Worm (Caenorhabditis elegans): ENCODE results near the gene clec-205.
A peak's percentile ranks its signal among the peaks of the same experiment; 100 is the strongest.

The clec-205 gene

DNA sequence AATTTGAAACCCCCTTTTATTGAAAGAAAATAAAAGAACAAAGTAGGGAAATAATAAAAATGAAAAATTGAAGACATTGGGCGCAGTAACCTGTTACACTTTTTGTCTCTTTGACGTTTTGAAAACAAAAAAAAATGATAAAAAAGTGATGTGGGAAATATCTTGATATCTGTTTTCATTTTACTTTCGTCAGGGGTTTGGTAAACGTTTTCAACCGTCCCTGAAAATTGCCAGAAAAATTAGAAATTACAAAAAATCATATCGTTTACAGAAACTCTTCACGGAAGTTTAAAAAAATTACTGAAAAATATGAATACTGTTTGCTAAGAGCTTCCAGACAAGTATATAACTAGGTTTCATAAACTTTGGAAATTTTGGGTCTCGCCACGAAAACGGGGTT is 18.4 kb downstream of the clec-205 start, which contains the start of gene F36H9.4:
Gene F36H9.4, minus strand, starts transcription at position 101 of the 400 bp plus-strand sequence.
- no peak for TF ChIP-seq nhr-41 (GFP tag; IDR thresholded peaks at IDR 0.05)
- TF ChIP-seq saeg-2 (GFP tag; IDR thresholded peaks at IDR 0.05) = no peak
- TF ChIP-seq skn-1 (tag; optimal IDR thresholded peaks at IDR 0.05) = no peak
- no peak for TF ChIP-seq mdl-1 (tag; optimal IDR thresholded peaks at IDR 0.05)
- TF ChIP-seq Y5F2A.4 (GFP tag; optimal IDR thresholded peaks at IDR 0.05) = no peak
- TF ChIP-seq aly-2 (tag; optimal IDR thresholded peaks at IDR 0.05) = no peak
- TF ChIP-seq T26A8.4 (GFP tag; IDR thresholded peaks at IDR 0.05) = no peak
- no peak for TF ChIP-seq ceh-82 (tag; optimal IDR thresholded peaks at IDR 0.05)
- no peak for TF ChIP-seq nhr-25 (tag; optimal IDR thresholded peaks at IDR 0.05; ENCODE audit: borderline replicate concordance, insufficient read depth)
- no peak for TF ChIP-seq mdt-29 (GFP tag; IDR thresholded peaks at IDR 0.05)
- no peak for TF ChIP-seq duxl-1 (tag; optimal IDR thresholded peaks at IDR 0.05; ENCODE audit: poor library complexity)
- no peak for TF ChIP-seq gei-8 (GFP tag; optimal IDR thresholded peaks at IDR 0.05)
- no peak for TF ChIP-seq ama-1 (optimal IDR thresholded peaks at IDR 0.05)
- TF ChIP-seq ctbp-1 (GFP tag; IDR thresholded peaks at IDR 0.05) = no peak
- no peak for TF ChIP-seq mxl-2 (GFP tag; conservative IDR thresholded peaks at IDR 0.05)
- no peak for TF ChIP-seq zfp-2 (tag; optimal IDR thresholded peaks at IDR 0.05)
- TF ChIP-seq pqm-1 (tag; optimal IDR thresholded peaks at IDR 0.05) = no peak
- TF ChIP-seq nhr-102 (tag; optimal IDR thresholded peaks at IDR 0.05) = no peak
- TF ChIP-seq dmd-6 (GFP tag; IDR thresholded peaks at IDR 0.05) = no peak
- TF ChIP-seq pha-4 (GFP tag; IDR thresholded peaks at IDR 0.05) = no peak
- no peak for TF ChIP-seq pha-4 (tag; optimal IDR thresholded peaks at IDR 0.05)

DNA sequence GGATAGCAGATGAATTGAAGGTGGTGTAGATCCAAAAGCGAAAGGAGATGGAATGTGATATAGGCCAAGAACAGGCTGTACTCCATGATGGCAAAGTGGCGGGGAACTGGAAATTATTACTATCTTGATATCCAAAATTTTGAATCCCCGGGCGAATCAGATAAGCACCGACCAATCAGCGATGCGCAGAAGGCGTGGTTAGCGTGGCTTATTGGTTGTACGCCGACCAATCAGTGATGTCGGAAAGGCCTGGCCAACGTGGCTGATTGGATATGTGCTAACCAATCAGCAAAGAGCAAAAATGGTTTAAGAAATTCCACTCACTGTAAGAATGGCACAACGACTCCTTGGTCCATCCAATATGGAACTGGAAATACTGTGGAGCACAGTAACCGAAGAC is 19.3 kb downstream of the clec-205 start:
- no peak for TF ChIP-seq hlh-30 (tag; optimal IDR thresholded peaks at IDR 0.05; ENCODE audit: insufficient read depth)
- peak in 1 of 2 experiments; percentile 71 for TF ChIP-seq unc-62 (GFP tag; optimal IDR thresholded peaks at IDR 0.05 in 1 of 2)
- TF ChIP-seq unc-62 (tag; optimal IDR thresholded peaks at IDR 0.05) = no peak

DNA sequence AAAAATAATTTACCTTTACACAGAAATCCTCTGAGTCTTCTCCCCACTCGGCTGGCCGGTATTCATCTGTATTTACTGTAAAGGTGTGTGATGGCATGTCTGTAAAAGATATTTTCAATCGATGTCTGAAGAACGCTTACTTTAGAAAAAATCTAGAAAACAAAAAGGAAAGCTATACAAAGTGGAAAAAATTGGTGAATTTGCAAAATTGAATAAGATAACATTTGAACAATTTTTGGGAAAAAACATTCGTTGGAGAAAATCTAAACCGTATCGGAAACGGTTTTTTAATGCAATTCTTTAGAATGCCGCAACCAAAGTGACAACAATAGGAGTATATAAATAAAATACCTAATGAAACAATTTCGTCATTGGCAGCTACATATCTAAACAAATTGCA is 21.2 kb downstream of the clec-205 start, which contains the start of gene F36H9.5:
Gene F36H9.5, minus strand, starts transcription at position 101 of the 400 bp plus-strand sequence.
- TF ChIP-seq hif-1 (tag; optimal IDR thresholded peaks at IDR 0.05) (no peak), lim-7 (GFP tag; IDR thresholded peaks at IDR 0.05) (no peak), ZK546.5 (tag; optimal IDR thresholded peaks at IDR 0.05) (no peak), mxl-2 (GFP tag; conservative IDR thresholded peaks at IDR 0.05) (no peak), dmd-6 (GFP tag; IDR thresholded peaks at IDR 0.05) (no peak), dmd-9 (GFP tag; IDR thresholded peaks at IDR 0.05) (no peak), ceh-62 (tag; optimal IDR thresholded peaks at IDR 0.05) (no peak), hmg-1.1 (GFP tag; IDR thresholded peaks at IDR 0.05) (no peak), nhr-28 (tag; optimal IDR thresholded peaks at IDR 0.05) (no peak), daf-8 (GFP tag; IDR thresholded peaks at IDR 0.05) (no peak), nhr-77 (tag; optimal IDR thresholded peaks at IDR 0.05) (no peak), nhr-76 (tag; optimal IDR thresholded peaks at IDR 0.05) (no peak), gei-8 (GFP tag; optimal IDR thresholded peaks at IDR 0.05) (no peak), mdt-29 (GFP tag; IDR thresholded peaks at IDR 0.05) (no peak), T26A8.4 (GFP tag; IDR thresholded peaks at IDR 0.05) (no peak)

DNA sequence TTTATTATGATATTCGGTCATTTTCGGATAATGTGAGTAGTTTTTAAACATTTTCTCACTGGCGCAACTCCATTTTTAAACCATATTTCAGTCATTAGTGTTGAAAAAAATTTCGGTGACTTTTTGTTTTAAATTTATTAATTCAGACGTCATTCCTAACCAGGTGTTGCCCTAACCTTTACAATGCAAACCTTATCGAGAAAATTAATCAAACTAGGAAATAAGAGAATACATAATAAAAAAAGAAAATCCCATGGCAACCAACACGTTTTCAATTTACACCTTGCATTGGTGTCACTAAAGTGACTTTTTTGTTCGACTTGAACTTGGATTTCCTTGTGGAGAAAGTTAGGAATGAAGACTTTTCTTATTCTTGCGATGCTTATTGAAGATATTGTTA is 27.5 kb downstream of the clec-205 start, which contains the start of gene F36H9.2:
Gene F36H9.2, plus strand, starts transcription at position 301 of the 400 bp plus-strand sequence.
- TF ChIP-seq ZK546.5 (tag; optimal IDR thresholded peaks at IDR 0.05) = no peak
- no peak for TF ChIP-seq nhr-237 (tag; optimal IDR thresholded peaks at IDR 0.05)
- no peak for TF ChIP-seq ceh-82 (tag; optimal IDR thresholded peaks at IDR 0.05)
- no peak for TF ChIP-seq nhr-102 (tag; optimal IDR thresholded peaks at IDR 0.05)
- no peak for TF ChIP-seq spr-3 (GFP tag; optimal IDR thresholded peaks at IDR 0.05)
- no peak for TF ChIP-seq ctbp-1 (GFP tag; IDR thresholded peaks at IDR 0.05)
- no peak for TF ChIP-seq arid-1 (GFP tag; conservative IDR thresholded peaks at IDR 0.05)
- TF ChIP-seq F49E8.2 (tag; optimal IDR thresholded peaks at IDR 0.05; ENCODE audit: borderline replicate concordance) = no peak
- TF ChIP-seq ces-1 (GFP tag; optimal IDR thresholded peaks at IDR 0.05) = no peak
- no peak for TF ChIP-seq F37D6.2 (tag; optimal IDR thresholded peaks at IDR 0.05)
- TF ChIP-seq Y5F2A.4 (GFP tag; optimal IDR thresholded peaks at IDR 0.05) = no peak
- TF ChIP-seq aha-1 (tag) = no peak
- TF ChIP-seq tag-97 (GFP tag; IDR thresholded peaks at IDR 0.05) = no peak
- TF ChIP-seq nhr-28 (tag; optimal IDR thresholded peaks at IDR 0.05) = no peak
